Fruit fly (Drosophila melanogaster) whole organism, embryonic: Measurements from ENCODE around the gene CG14207.

Experiments
- Awh ChIP-seq: fragments of 200-800 bp; sonication (Bioruptor generic); IDR thresholded peaks from 2 replicates; pipeline ENCODE4, ENCODE4 v1.3.6; 2022; ENCODE audit warnings: missing biosample characterization, missing genetic modification characterization
- CG1024 ChIP-seq: fragments of 200-800 bp; sonication (Bioruptor generic); IDR thresholded peaks from 2 replicates; pipeline ENCODE4 v1.3.6; 2022; ENCODE audit warnings: missing biosample characterization, missing genetic modification characterization
- CG10267 ChIP-seq: fragments of 200-800 bp; sonication (Bioruptor generic); optimal IDR thresholded peaks from 2 replicates; lab custom pipeline; 2018; ENCODE audit warnings: missing biosample characterization, mild to moderate bottlenecking, missing genetic modification characterization, moderate library complexity
- CG10274 ChIP-seq: fragments of 200-800 bp; sonication (Bioruptor generic); optimal IDR thresholded peaks from 3 replicates; lab custom pipeline; 2017; ENCODE audit warnings: missing biosample characterization, mild to moderate bottlenecking, missing genetic modification characterization
- CG10321 ChIP-seq: fragments of 200-800 bp; sonication (Bioruptor generic); IDR thresholded peaks from 2 replicates; pipeline ENCODE4 v1.3.6; 2022; ENCODE audit warnings: missing biosample characterization, missing genetic modification characterization
- CG10431 ChIP-seq: fragments of 200-800 bp; sonication (Bioruptor generic); optimal IDR thresholded peaks from 3 replicates; lab custom pipeline; 2018; ENCODE audit warnings: missing biosample characterization, mild to moderate bottlenecking, missing genetic modification characterization
- CG11093 ChIP-seq: fragments of 200-800 bp; sonication (Bioruptor generic); IDR thresholded peaks from 3 replicates; pipeline ENCODE4 v1.3.6; 2022; ENCODE audit warnings: missing biosample characterization, missing genetic modification characterization
- CG11504 ChIP-seq: fragments of 200-800 bp; sonication (Bioruptor generic); optimal IDR thresholded peaks from 3 replicates; lab custom pipeline; 2019; ENCODE audit warnings: missing biosample characterization, mild to moderate bottlenecking, missing genetic modification characterization, moderate library complexity
- CG12155 ChIP-seq: fragments of 200-800 bp; sonication (Bioruptor generic); optimal IDR thresholded peaks from 3 replicates; lab custom pipeline; 2016; ENCODE audit warnings: missing biosample characterization, missing genetic modification characterization
- CG12236 ChIP-seq: fragments of 200-800 bp; sonication (Bioruptor generic); optimal IDR thresholded peaks from 2 replicates; lab custom pipeline; 2016; ENCODE audit warnings: missing biosample characterization, missing genetic modification characterization
- CG14014 ChIP-seq: fragments of 200-800 bp; sonication (Bioruptor generic); IDR thresholded peaks from 2 replicates; pipeline ENCODE4 v1.3.6; 2022; ENCODE audit warnings: missing biosample characterization, missing genetic modification characterization
- CG14710 ChIP-seq: fragments of 200-800 bp; sonication (Bioruptor generic); optimal IDR thresholded peaks from 3 replicates; lab custom pipeline; 2019; ENCODE audit warnings: missing biosample characterization, mild to moderate bottlenecking, missing genetic modification characterization, moderate library complexity
- CG15011 ChIP-seq: fragments of 200-800 bp; sonication (Bioruptor generic); optimal IDR thresholded peaks from 3 replicates; lab custom pipeline; 2018; ENCODE audit warnings: missing biosample characterization, mild to moderate bottlenecking, missing genetic modification characterization
- CG15601 ChIP-seq: fragments of 200-800 bp; sonication (Bioruptor generic); optimal IDR thresholded peaks from 3 replicates; lab custom pipeline; 2019; ENCODE audit warnings: missing biosample characterization, mild to moderate bottlenecking, missing genetic modification characterization, moderate library complexity
- CG17328 ChIP-seq: fragments of 200-800 bp; sonication (Bioruptor generic); IDR thresholded peaks from 2 replicates; pipeline ENCODE4 v1.3.6; 2022; ENCODE audit warnings: missing biosample characterization, missing genetic modification characterization
- CG18599 ChIP-seq: fragments of 200-800 bp; sonication (Bioruptor generic); optimal IDR thresholded peaks from 3 replicates; lab custom pipeline; 2017; ENCODE audit warnings: missing biosample characterization, missing genetic modification characterization, mild to moderate bottlenecking, moderate library complexity, missing genetic modification reagents
- CG2712 ChIP-seq: fragments of 200-800 bp; optimal IDR thresholded peaks from 3 replicates; lab custom pipeline; 2019; ENCODE audit warnings: missing biosample characterization, mild to moderate bottlenecking, missing genetic modification characterization, moderate library complexity
- CG2875 ChIP-seq: fragments of 200-800 bp; sonication (Bioruptor generic); optimal IDR thresholded peaks from 2 replicates; lab custom pipeline; 2017; ENCODE audit warnings: missing biosample characterization, mild to moderate bottlenecking, missing genetic modification characterization, missing genetic modification reagents
- CG33213 ChIP-seq: fragments of 200-800 bp; sonication (Bioruptor generic); optimal IDR thresholded peaks from 3 replicates; lab custom pipeline; 2016; ENCODE audit warnings: missing biosample characterization, missing genetic modification characterization
- CG6683 ChIP-seq: fragments of 200-800 bp; sonication (Bioruptor generic); optimal IDR thresholded peaks from 2 replicates; lab custom pipeline; 2017; ENCODE audit warnings: missing biosample characterization, mild to moderate bottlenecking, missing genetic modification characterization, missing genetic modification reagents
- CG8290 ChIP-seq, 3 experiments: fragments of 200-800 bp; sonication (Bioruptor generic); optimal IDR thresholded peaks; 2 replicates each; lab custom pipeline; 2016 to 2019; ENCODE audit warnings: missing biosample characterization in 3 of 3, missing genetic modification characterization in 3 of 3, mild to moderate bottlenecking in 2 of 3, moderate library complexity in 1 of 3
- CG8924 ChIP-seq: fragments of 200-800 bp; optimal IDR thresholded peaks from 3 replicates; lab custom pipeline; 2019; ENCODE audit warnings: missing biosample characterization, mild to moderate bottlenecking, missing genetic modification characterization, moderate library complexity
- CG9727 ChIP-seq: fragments of 200-800 bp; sonication (Bioruptor generic); optimal IDR thresholded peaks from 3 replicates; lab custom pipeline; 2017; ENCODE audit warnings: missing biosample characterization, mild to moderate bottlenecking, missing genetic modification characterization
- CG9797 ChIP-seq: fragments of 200-800 bp; sonication (Bioruptor generic); optimal IDR thresholded peaks from 3 replicates; lab custom pipeline; 2018; ENCODE audit warnings: missing biosample characterization, mild to moderate bottlenecking, missing genetic modification characterization
- D ChIP-seq, 2 experiments: fragments of 200-800 bp in 1 of 2; fragments of >200 bp in 1 of 2; sonication (Bioruptor generic) in 1 of 2; optimal IDR thresholded peaks; 2 replicates in 1 of 2; 3 replicates in 1 of 2; lab custom pipeline; 2017; ENCODE audit warnings: mild to moderate bottlenecking in 1 of 2, missing biosample characterization in 1 of 2, missing genetic modification characterization in 1 of 2, missing genetic modification reagents in 1 of 2
- E2f2 ChIP-seq: fragments of 200-800 bp; sonication (Bioruptor generic); IDR thresholded peaks from 2 replicates; pipeline ENCODE4 v1.3.6; 2022; ENCODE audit warnings: missing biosample characterization, missing genetic modification characterization
- Eip74EF ChIP-seq, 2 experiments: fragments of 200-800 bp in 1 of 2; fragments of >200 bp in 1 of 2; sonication (Bioruptor generic) in 1 of 2; optimal IDR thresholded peaks; 2 replicates each; lab custom pipeline; 2017 to 2019; ENCODE audit warnings: missing biosample characterization in 2 of 2, missing genetic modification characterization in 2 of 2, mild to moderate bottlenecking in 1 of 2, moderate library complexity in 1 of 2
- Ets65A ChIP-seq: fragments of 200-800 bp; sonication (Bioruptor generic); peaks from one replicate; lab custom pipeline; 2016; ENCODE audit warnings: missing biosample characterization, missing genetic modification characterization
- Hand ChIP-seq: fragments of 200-800 bp; sonication (Bioruptor generic); optimal IDR thresholded peaks from 2 replicates; lab custom pipeline; 2017; ENCODE audit warnings: mild to moderate bottlenecking, missing biosample characterization, missing genetic modification reagents, missing genetic modification characterization
- MESR4 ChIP-seq: fragments of 200-800 bp; sonication (Bioruptor generic); optimal IDR thresholded peaks from 2 replicates; lab custom pipeline; 2018; ENCODE audit warnings: missing biosample characterization, mild to moderate bottlenecking, missing genetic modification characterization, moderate library complexity
- MTF-1 ChIP-seq: fragments of 200-800 bp; sonication (Bioruptor generic); optimal IDR thresholded peaks from 2 replicates; lab custom pipeline; 2018; ENCODE audit warnings: missing biosample characterization, mild to moderate bottlenecking, missing genetic modification characterization, borderline replicate concordance
- Med ChIP-seq: fragments of 200-800 bp; sonication (Bioruptor generic); peaks from one replicate; lab custom pipeline; 2016; ENCODE audit warnings: missing biosample characterization, missing genetic modification characterization, mild to moderate bottlenecking, inconsistent platforms, moderate library complexity
- Mes4 ChIP-seq: fragments of 200-800 bp; sonication (Bioruptor generic); optimal IDR thresholded peaks from 2 replicates; lab custom pipeline; 2016; ENCODE audit warnings: missing biosample characterization, missing genetic modification characterization
- NC2β ChIP-seq: fragments of 200-800 bp; sonication (Bioruptor generic); optimal IDR thresholded peaks from 2 replicates; lab custom pipeline; 2016; ENCODE audit warnings: missing biosample characterization, missing genetic modification characterization
- Opbp ChIP-seq: fragments of 200-800 bp; sonication (Bioruptor generic); IDR thresholded peaks from 3 replicates; pipeline ENCODE4 v1.3.6; 2022; ENCODE audit warnings: missing biosample characterization, missing genetic modification characterization; ENCODE audit not compliant: partially characterized antibody
- Sry-δ ChIP-seq: fragments of 200-800 bp; sonication (Bioruptor generic); optimal IDR thresholded peaks from 2 replicates; lab custom pipeline; 2016; ENCODE audit warnings: missing biosample characterization, missing genetic modification characterization
- Ssrp ChIP-seq: fragments of 200-800 bp; sonication (Bioruptor generic); optimal IDR thresholded peaks from 2 replicates; lab custom pipeline; 2018; ENCODE audit warnings: missing biosample characterization, mild to moderate bottlenecking, missing genetic modification characterization, moderate library complexity
- ap ChIP-seq: fragments of 200-800 bp; sonication (Bioruptor generic); IDR thresholded peaks from 2 replicates; pipeline ENCODE4 v1.3.6; 2022; ENCODE audit warnings: missing biosample characterization, missing genetic modification characterization
- ara ChIP-seq: fragments of 200-800 bp; sonication (Bioruptor generic); IDR thresholded peaks from 2 replicates; pipeline ENCODE4 v1.3.6; 2022; ENCODE audit warnings: missing biosample characterization, missing genetic modification characterization
- ato ChIP-seq: fragments of 200-800 bp; sonication (Bioruptor generic); IDR thresholded peaks from 2 replicates; pipeline ENCODE4 v1.3.6; 2022; ENCODE audit warnings: missing biosample characterization, missing genetic modification characterization; ENCODE audit not compliant: partially characterized antibody
- bigmax ChIP-seq: fragments of 200-800 bp; sonication (Bioruptor generic); optimal IDR thresholded peaks from 2 replicates; lab custom pipeline; 2018; ENCODE audit warnings: missing biosample characterization, mild to moderate bottlenecking, missing genetic modification characterization
- bsh ChIP-seq, 2 experiments: fragments of 200-800 bp; sonication (Bioruptor generic); optimal IDR thresholded peaks; 2 replicates each; lab custom pipeline; 2017 to 2018; ENCODE audit warnings: mild to moderate bottlenecking in 2 of 2, missing biosample characterization in 2 of 2, missing genetic modification characterization in 2 of 2, moderate library complexity in 1 of 2
- cato ChIP-seq: fragments of 200-800 bp; sonication (Bioruptor generic); optimal IDR thresholded peaks from 2 replicates; lab custom pipeline; 2016; ENCODE audit warnings: missing biosample characterization, missing genetic modification characterization, borderline replicate concordance
- eyg ChIP-seq: fragments of 200-800 bp; sonication (Bioruptor generic); optimal IDR thresholded peaks from 3 replicates; lab custom pipeline; 2016; ENCODE audit warnings: missing biosample characterization, missing genetic modification characterization
- hkb ChIP-seq, 2 experiments: fragments of 200-800 bp in 1 of 2; fragments of >200 bp in 1 of 2; sonication (Bioruptor generic) in 1 of 2; IDR thresholded peaks in 1 of 2; optimal IDR thresholded peaks in 1 of 2; 2 replicates each; pipeline versions ENCODE4 v1.3.6 to Lab custom; 2017 to 2022; ENCODE audit warnings: missing biosample characterization in 1 of 2, missing genetic modification characterization in 1 of 2
- insv ChIP-seq, 2 experiments: fragments of 200-800 bp; sonication (Bioruptor generic); optimal IDR thresholded peaks; 3 replicates each; lab custom pipeline; 2016 to 2018; ENCODE audit warnings: missing biosample characterization in 2 of 2, missing genetic modification characterization in 2 of 2
- sob ChIP-seq: fragments of 200-800 bp; sonication (Bioruptor generic); IDR thresholded peaks from 2 replicates; pipeline ENCODE4 v1.3.6; 2022; ENCODE audit warnings: missing biosample characterization, missing genetic modification characterization

Gene CG14207

dm6 chrX:19613473-19613872 is 8.5 kb downstream of the CG14207 start (continued):
- TF ChIP-seq CG8290 (GFP tag; optimal IDR thresholded peaks at IDR 0.05; lab: Kevin White, UChicago): no peak
- peak; percentile 63 to 82 for TF ChIP-seq CG8290 (tag; optimal IDR thresholded peaks at IDR 0.05; lab: Kevin White, UChicago)
- TF ChIP-seq CG10431 (GFP tag; lab: Kevin White, UChicago): peak; percentile 40
- TF ChIP-seq Mes4 (GFP tag; lab: Kevin White, UChicago): peak; percentile 61
- peak; percentile 17; the same call in 1 of the 3 replicates for TF ChIP-seq Opbp (GFP tag; lab: Robert Waterston, UW)
- TF ChIP-seq CG15601 (tag; lab: Kevin White, UChicago): peak; percentile 40
- peak; percentile 58 for TF ChIP-seq CG17328 (GFP tag; lab: Robert Waterston, UW)
- no peak for TF ChIP-seq CG10321 (GFP tag; lab: Robert Waterston, UW)
- TF ChIP-seq CG12236 (GFP tag; lab: Kevin White, UChicago): peak; percentile 20
- peak; percentile 41 for TF ChIP-seq eyg (GFP tag; lab: Kevin White, UChicago)
- TF ChIP-seq bigmax (GFP tag; lab: Kevin White, UChicago): peak; percentile 45
- peak; percentile 8 for TF ChIP-seq CG8924 (tag; lab: Kevin White, UChicago)
- TF ChIP-seq MTF-1 (GFP tag; lab: Kevin White, UChicago): peak; percentile 76
- 0 out of 2 replicates have a peak, but pooled peaks have one; percentile 38 for TF ChIP-seq ato (GFP tag; lab: Robert Waterston, UW)
- TF ChIP-seq Med: peak; percentile 90
- peak; percentile 46 for TF ChIP-seq Sry-δ
- peak in 1 of 2 experiments; percentile 37 for TF ChIP-seq insv (GFP tag; optimal IDR thresholded peaks at IDR 0.05; lab: Kevin White, UChicago)
- TF ChIP-seq CG1024 (GFP tag; lab: Robert Waterston, UW): peak; percentile 44; the same call in 1 of the 2 replicates
- peak; percentile 45 for TF ChIP-seq CG33213 (GFP tag; lab: Kevin White, UChicago)
- peak in 1 of 2 experiments; percentile 28 for TF ChIP-seq bsh (GFP tag; optimal IDR thresholded peaks at IDR 0.05; lab: Kevin White, UChicago)
- TF ChIP-seq CG18599: no peak
- no peak for TF ChIP-seq ara (GFP tag; lab: Robert Waterston, UW)
- no peak for TF ChIP-seq CG11504 (tag; lab: Kevin White, UChicago)
- peak; percentile 83 for TF ChIP-seq E2f2 (GFP tag; lab: Robert Waterston, UW)
- TF ChIP-seq CG11093: no peak
- peak in 1 of 2 experiments; percentile 32 for TF ChIP-seq Eip74EF (GFP tag; optimal IDR thresholded peaks at IDR 0.05; lab: Kevin White, UChicago)
- peak; percentile 34 for TF ChIP-seq CG9797 (GFP tag; lab: Kevin White, UChicago)
- TF ChIP-seq MESR4 (GFP tag; lab: Kevin White, UChicago): peak; percentile 44
- no peak for TF ChIP-seq D (optimal IDR thresholded peaks at IDR 0.05; lab: Kevin White, UChicago)
- TF ChIP-seq D (GFP tag; optimal IDR thresholded peaks at IDR 0.05; lab: Kevin White, UChicago): peak; percentile 18
- TF ChIP-seq NC2β (GFP tag; lab: Kevin White, UChicago): peak; percentile 21
- TF ChIP-seq ap (GFP tag; lab: Robert Waterston, UW): 0 out of 2 replicates have a peak, but pooled peaks have one; percentile 9
- TF ChIP-seq CG12155 (GFP tag; lab: Kevin White, UChicago): no peak
- peak; percentile 43; the same call in 1 of the 2 replicates for TF ChIP-seq sob (GFP tag; lab: Robert Waterston, UW)
- no peak for TF ChIP-seq hkb (optimal IDR thresholded peaks at IDR 0.05; lab: Kevin White, UChicago)
- TF ChIP-seq hkb (GFP tag; IDR thresholded peaks at IDR 0.05; lab: Robert Waterston, UW): peak; percentile 69
- TF ChIP-seq CG2712: peak; percentile 51
- no peak for TF ChIP-seq Ssrp (tag; lab: Kevin White, UChicago)
- TF ChIP-seq Awh (GFP tag; lab: Robert Waterston, UW): peak; percentile 30; the same call in 1 of the 2 replicates
- peak; percentile 55 for TF ChIP-seq CG2875 (GFP tag; lab: Kevin White, UChicago)
- peak; percentile 35 for TF ChIP-seq Hand (GFP tag; lab: Kevin White, UChicago)
- peak; percentile 65 for TF ChIP-seq CG9727 (GFP tag; lab: Kevin White, UChicago)
- peak; percentile 60 for TF ChIP-seq CG6683 (GFP tag; lab: Kevin White, UChicago)
- peak; percentile 54 for TF ChIP-seq CG10267 (tag; lab: Kevin White, UChicago)
- TF ChIP-seq CG14710 (tag; lab: Kevin White, UChicago): peak; percentile 57
- TF ChIP-seq cato (GFP tag; lab: Kevin White, UChicago): no peak
- no peak for TF ChIP-seq Ets65A (GFP tag; lab: Kevin White, UChicago)
- peak; percentile 14; the same call in 1 of the 2 replicates for TF ChIP-seq CG14014 (GFP tag; lab: Robert Waterston, UW)
- peak; percentile 1 for TF ChIP-seq CG10274
- TF ChIP-seq CG15011 (GFP tag; lab: Kevin White, UChicago): no peak
